Worm (Caenorhabditis elegans): ENCODE data around the gene agxt-1.

- no peak for TF ChIP-seq flt-1 (GFP tag; IDR thresholded peaks at IDR 0.05)
- no peak for TF ChIP-seq ceh-36 (tag; optimal IDR thresholded peaks at IDR 0.05)
- no peak for TF ChIP-seq ama-1 (optimal IDR thresholded peaks at IDR 0.05)
- no peak for TF ChIP-seq ets-7 (tag; optimal IDR thresholded peaks at IDR 0.05)
- TF ChIP-seq tra-4 (tag; optimal IDR thresholded peaks at IDR 0.05) = no peak
- no peak for TF ChIP-seq scrt-1 (GFP tag; IDR thresholded peaks at IDR 0.05)
Measured at ce11 chrII:8895895-8896294, 50.5 kb downstream of the agxt-1 start.

All from whole organism, early embryonic.